Worm (Caenorhabditis elegans) whole organism, late embryonic: ENCODE data around the gene F01D5.7.
A peak's percentile ranks its signal among the peaks of the same experiment; 100 is the strongest.

Source experiments
- K02D7.2 ChIP-seq: sonication (generic microtip); optimal IDR thresholded peaks from 2 replicates; lab custom pipeline; 2017; ENCODE audit warnings: mild to moderate bottlenecking, missing genetic modification characterization, missing compliant biosample characterization
- elt-2 ChIP-seq: sonication (generic microtip); optimal IDR thresholded peaks from 2 replicates; lab custom pipeline; 2016; ENCODE audit warnings: missing genetic modification reagents, missing genetic modification characterization, missing compliant biosample characterization
- hlh-13 ChIP-seq: fragments of 200-800 bp; sonication (Bioruptor generic); optimal IDR thresholded peaks from 2 replicates; lab custom pipeline; 2018; ENCODE audit warnings: mild to moderate bottlenecking, missing genetic modification characterization, missing compliant biosample characterization
- rnt-1 ChIP-seq: sonication (generic microtip); optimal IDR thresholded peaks from 2 replicates; lab custom pipeline; 2016; ENCODE audit warnings: missing genetic modification characterization, missing compliant biosample characterization
- ttx-3 ChIP-seq: sonication (generic microtip); optimal IDR thresholded peaks from 2 replicates; lab custom pipeline; 2016; ENCODE audit warnings: missing genetic modification reagents, missing genetic modification characterization, missing compliant biosample characterization
- unc-55 ChIP-seq: sonication (generic microtip); optimal IDR thresholded peaks from 2 replicates; lab custom pipeline; 2017; ENCODE audit warnings: missing biosample characterization, missing genetic modification reagents, missing genetic modification characterization
- unc-86 ChIP-seq: sonication (generic microtip); optimal IDR thresholded peaks from 2 replicates; lab custom pipeline; 2016; ENCODE audit warnings: missing genetic modification characterization, missing compliant biosample characterization

- TF ChIP-seq rnt-1 (tag; lab: Kevin White, UChicago) (no peak), elt-2 (peak; percentile 58), hlh-13 (GFP tag; lab: Kevin White, UChicago) (no peak), K02D7.2 (tag; lab: Kevin White, UChicago) (no peak), unc-55 (GFP tag; lab: Kevin White, UChicago) (no peak), unc-86 (no peak), ttx-3 (no peak)
These were observed 44.7 kb downstream of the F01D5.7 start for ce11 chrII:14053141-14053540.
